Fruit fly (Drosophila melanogaster) whole organism, embryonic: ENCODE results near the gene CG43127.
A peak's percentile ranks its signal among the peaks of the same experiment; 100 is the strongest.

Experiments used
- B-H2 ChIP-seq: fragments of 200-800 bp; sonication (Bioruptor generic); optimal IDR thresholded peaks from 2 replicates; lab custom pipeline; 2018; ENCODE audit warnings: missing biosample characterization, mild to moderate bottlenecking, missing genetic modification characterization
- CG10274 ChIP-seq: fragments of 200-800 bp; sonication (Bioruptor generic); optimal IDR thresholded peaks from 3 replicates; lab custom pipeline; 2017; ENCODE audit warnings: missing biosample characterization, mild to moderate bottlenecking, missing genetic modification characterization
- CG10366 ChIP-seq: fragments of 200-800 bp; sonication (Bioruptor generic); IDR thresholded peaks from 2 replicates; pipeline ENCODE4 v1.3.6; 2022; ENCODE audit warnings: missing biosample characterization, missing genetic modification characterization
- CG13296 ChIP-seq: fragments of 200-800 bp; sonication (Bioruptor generic); optimal IDR thresholded peaks from 3 replicates; lab custom pipeline; 2018; ENCODE audit warnings: missing biosample characterization, mild to moderate bottlenecking, missing genetic modification characterization
- CG14667 ChIP-seq: fragments of 200-800 bp; sonication (Bioruptor generic); IDR thresholded peaks from 2 replicates; pipeline ENCODE4 v1.3.6; 2022; ENCODE audit warnings: missing biosample characterization, missing genetic modification characterization
- CG14710 ChIP-seq: fragments of 200-800 bp; sonication (Bioruptor generic); optimal IDR thresholded peaks from 3 replicates; lab custom pipeline; 2019; ENCODE audit warnings: missing biosample characterization, mild to moderate bottlenecking, missing genetic modification characterization, moderate library complexity
- CG14965 ChIP-seq: fragments of 200-800 bp; sonication (Bioruptor generic); optimal IDR thresholded peaks from 2 replicates; lab custom pipeline; 2016; ENCODE audit warnings: missing biosample characterization, missing genetic modification characterization, borderline replicate concordance
- CG2120 ChIP-seq: fragments of 200-800 bp; sonication (Bioruptor generic); optimal IDR thresholded peaks from 3 replicates; lab custom pipeline; 2016; ENCODE audit warnings: missing biosample characterization, missing genetic modification characterization
- CG2129 ChIP-seq: fragments of 200-800 bp; sonication (Bioruptor generic); IDR thresholded peaks from 2 replicates; pipeline ENCODE4 v1.3.6; 2022; ENCODE audit warnings: missing biosample characterization, missing genetic modification characterization; ENCODE audit not compliant: partially characterized antibody
- CG2199 ChIP-seq: fragments of 200-800 bp; sonication (Bioruptor generic); IDR thresholded peaks from 3 replicates; pipeline ENCODE4 v1.3.6; 2022; ENCODE audit warnings: missing biosample characterization, missing genetic modification characterization
- CG3065 ChIP-seq: fragments of 200-800 bp; sonication (Bioruptor generic); optimal IDR thresholded peaks from 2 replicates; lab custom pipeline; 2016; ENCODE audit warnings: missing biosample characterization, missing genetic modification characterization
- CG3281 ChIP-seq: fragments of 200-800 bp; sonication (Bioruptor generic); optimal IDR thresholded peaks from 3 replicates; lab custom pipeline; 2017; ENCODE audit warnings: missing biosample characterization, mild to moderate bottlenecking, missing genetic modification characterization
- CG3726 ChIP-seq: fragments of 200-800 bp; sonication (Bioruptor generic); IDR thresholded peaks from 3 replicates; pipeline ENCODE4, ENCODE4 v1.3.6; 2022; ENCODE audit warnings: missing biosample characterization, missing genetic modification characterization
- CG3847 ChIP-seq: fragments of 200-800 bp; sonication (Bioruptor generic); IDR thresholded peaks from 2 replicates; pipeline ENCODE4 v1.3.6; 2022; ENCODE audit warnings: missing biosample characterization, missing genetic modification characterization
- CG4424 ChIP-seq: fragments of 200-800 bp; sonication (Bioruptor generic); optimal IDR thresholded peaks from 3 replicates; lab custom pipeline; 2016; ENCODE audit warnings: missing biosample characterization, missing genetic modification characterization
- CG4820 ChIP-seq: fragments of 200-800 bp; sonication (Bioruptor generic); optimal IDR thresholded peaks from 3 replicates; lab custom pipeline; 2016; ENCODE audit warnings: missing biosample characterization, missing genetic modification characterization
- CG6654 ChIP-seq: fragments of 200-800 bp; sonication (Bioruptor generic); optimal IDR thresholded peaks from 2 replicates; lab custom pipeline; 2017; ENCODE audit warnings: missing biosample characterization, mild to moderate bottlenecking, missing genetic modification characterization
- CG6683 ChIP-seq: fragments of 200-800 bp; sonication (Bioruptor generic); optimal IDR thresholded peaks from 2 replicates; lab custom pipeline; 2017; ENCODE audit warnings: missing biosample characterization, mild to moderate bottlenecking, missing genetic modification characterization, missing genetic modification reagents
- CG8388 ChIP-seq: fragments of 200-800 bp; sonication (Bioruptor generic); optimal IDR thresholded peaks from 2 replicates; lab custom pipeline; 2019; ENCODE audit warnings: missing biosample characterization, mild to moderate bottlenecking, missing genetic modification characterization, moderate library complexity
- CG8765 ChIP-seq: fragments of 200-800 bp; sonication (Bioruptor generic); IDR thresholded peaks from 2 replicates; pipeline ENCODE4 v1.3.6; 2022; ENCODE audit warnings: missing biosample characterization, missing genetic modification characterization
- CG9609 ChIP-seq: fragments of 200-800 bp; sonication (Bioruptor generic); optimal IDR thresholded peaks from 3 replicates; lab custom pipeline; 2016; ENCODE audit warnings: missing biosample characterization, missing genetic modification characterization
- Ets65A ChIP-seq: fragments of 200-800 bp; sonication (Bioruptor generic); peaks from one replicate; lab custom pipeline; 2016; ENCODE audit warnings: missing biosample characterization, missing genetic modification characterization
- HHEX ChIP-seq: fragments of 200-800 bp; sonication (Bioruptor generic); optimal IDR thresholded peaks from 3 replicates; lab custom pipeline; 2017; ENCODE audit warnings: missing biosample characterization, mild to moderate bottlenecking, missing genetic modification characterization, missing genetic modification reagents
- Hmx ChIP-seq: fragments of 200-800 bp; sonication (Bioruptor generic); optimal IDR thresholded peaks from 2 replicates; lab custom pipeline; 2016; ENCODE audit warnings: missing biosample characterization, missing genetic modification characterization
- MESR4 ChIP-seq: fragments of 200-800 bp; sonication (Bioruptor generic); optimal IDR thresholded peaks from 2 replicates; lab custom pipeline; 2018; ENCODE audit warnings: missing biosample characterization, mild to moderate bottlenecking, missing genetic modification characterization, moderate library complexity
- Sox100B ChIP-seq: fragments of 200-800 bp; sonication (Bioruptor generic); optimal IDR thresholded peaks from 3 replicates; lab custom pipeline; 2018; ENCODE audit warnings: missing biosample characterization, mild to moderate bottlenecking, missing genetic modification characterization
- bbx ChIP-seq: fragments of 200-800 bp; sonication (Bioruptor generic); IDR thresholded peaks from 2 replicates; pipeline ENCODE4 v1.3.6; 2022; ENCODE audit warnings: missing biosample characterization, missing genetic modification characterization; ENCODE audit not compliant: partially characterized antibody
- bcd ChIP-seq: fragments of 200-800 bp; sonication (Bioruptor generic); optimal IDR thresholded peaks from 2 replicates; lab custom pipeline; 2017; ENCODE audit warnings: missing biosample characterization, mild to moderate bottlenecking, missing genetic modification characterization
- bigmax ChIP-seq: fragments of 200-800 bp; sonication (Bioruptor generic); optimal IDR thresholded peaks from 2 replicates; lab custom pipeline; 2018; ENCODE audit warnings: missing biosample characterization, mild to moderate bottlenecking, missing genetic modification characterization
- bowl ChIP-seq: fragments of 200-800 bp; sonication (Bioruptor generic); IDR thresholded peaks from 2 replicates; pipeline ENCODE4 v1.3.6; 2022; ENCODE audit warnings: missing biosample characterization, missing genetic modification characterization
- chn ChIP-seq: fragments of 200-800 bp; sonication (Bioruptor generic); optimal IDR thresholded peaks from 2 replicates; lab custom pipeline; 2016; ENCODE audit warnings: missing biosample characterization, missing genetic modification characterization
- corto ChIP-seq: fragments of 200-800 bp; sonication (Bioruptor generic); optimal IDR thresholded peaks from 2 replicates; lab custom pipeline; 2016; ENCODE audit warnings: missing biosample characterization, mild to moderate bottlenecking, missing genetic modification characterization, moderate library complexity
- dmrt99B ChIP-seq: fragments of 200-800 bp; sonication (Bioruptor generic); optimal IDR thresholded peaks from 2 replicates; lab custom pipeline; 2018; ENCODE audit warnings: missing biosample characterization, mild to moderate bottlenecking, missing genetic modification characterization, moderate library complexity
- ewg ChIP-seq: fragments of 200-800 bp; sonication (Bioruptor generic); optimal IDR thresholded peaks from 3 replicates; lab custom pipeline; 2017; ENCODE audit warnings: mild to moderate bottlenecking, missing biosample characterization, missing genetic modification reagents, missing genetic modification characterization
- fd96Cb ChIP-seq: fragments of 200-800 bp; sonication (Bioruptor generic); optimal IDR thresholded peaks from 2 replicates; lab custom pipeline; 2018; ENCODE audit warnings: missing biosample characterization, mild to moderate bottlenecking, missing genetic modification characterization, moderate library complexity
- gsb ChIP-seq: fragments of 200-800 bp; sonication (Bioruptor generic); IDR thresholded peaks from 2 replicates; pipeline ENCODE4 v1.3.6; 2022; ENCODE audit warnings: missing biosample characterization, missing genetic modification characterization
- jigr1 ChIP-seq: fragments of 200-800 bp; sonication (Bioruptor generic); IDR thresholded peaks from 3 replicates; pipeline ENCODE4 v1.3.6; 2022; ENCODE audit warnings: missing biosample characterization, missing genetic modification characterization
- kah ChIP-seq: fragments of 200-800 bp; sonication (Bioruptor generic); optimal IDR thresholded peaks from 2 replicates; lab custom pipeline; 2018; ENCODE audit warnings: missing biosample characterization, mild to moderate bottlenecking, missing genetic modification characterization
- luna ChIP-seq: fragments of 200-800 bp; sonication (Bioruptor generic); optimal IDR thresholded peaks from 2 replicates; lab custom pipeline; 2016; ENCODE audit warnings: missing biosample characterization, missing genetic modification characterization
- maf-S ChIP-seq: fragments of 200-800 bp; sonication (Bioruptor generic); optimal IDR thresholded peaks from 2 replicates; lab custom pipeline; 2016; ENCODE audit warnings: missing biosample characterization, missing genetic modification characterization
- mam ChIP-seq: fragments of 200-800 bp; sonication (Bioruptor generic); optimal IDR thresholded peaks from 3 replicates; lab custom pipeline; 2016; ENCODE audit warnings: missing biosample characterization, missing genetic modification characterization
- nmo ChIP-seq: fragments of 200-800 bp; sonication (Bioruptor generic); optimal IDR thresholded peaks from 2 replicates; lab custom pipeline; 2018; ENCODE audit warnings: missing biosample characterization, mild to moderate bottlenecking, missing genetic modification characterization, moderate library complexity
- odd ChIP-seq: fragments of 200-800 bp; sonication (Bioruptor generic); optimal IDR thresholded peaks from 2 replicates; lab custom pipeline; 2017; ENCODE audit warnings: missing biosample characterization, mild to moderate bottlenecking, missing genetic modification characterization
- otp ChIP-seq: fragments of 200-800 bp; sonication (Bioruptor generic); IDR thresholded peaks from 3 replicates; pipeline ENCODE4, ENCODE4 v1.3.6; 2022; ENCODE audit warnings: missing biosample characterization, missing genetic modification characterization
- pnt ChIP-seq: fragments of 200-800 bp; sonication (Bioruptor generic); optimal IDR thresholded peaks from 3 replicates; lab custom pipeline; 2016; ENCODE audit warnings: missing biosample characterization, missing genetic modification characterization
- salm ChIP-seq: fragments of 200-800 bp; sonication (Bioruptor generic); optimal IDR thresholded peaks from 2 replicates; lab custom pipeline; 2018; ENCODE audit warnings: missing biosample characterization, mild to moderate bottlenecking, missing genetic modification characterization
- sc ChIP-seq, 3 experiments: fragments of >200 bp in 2 of 3; fragments of 200-800 bp in 1 of 3; sonication (Bioruptor generic) in 1 of 3; optimal IDR thresholded peaks; 2 replicates in 2 of 3; 3 replicates in 1 of 3; lab custom pipeline; 2017; ENCODE audit warnings: mild to moderate bottlenecking in 1 of 3, missing biosample characterization in 1 of 3, missing genetic modification characterization in 1 of 3, missing genetic modification reagents in 1 of 3
- stwl ChIP-seq: fragments of 200-800 bp; sonication (Bioruptor generic); optimal IDR thresholded peaks from 3 replicates; lab custom pipeline; 2018; ENCODE audit warnings: missing biosample characterization, mild to moderate bottlenecking, missing genetic modification characterization, moderate library complexity
- tx ChIP-seq: fragments of 200-800 bp; sonication (Bioruptor generic); optimal IDR thresholded peaks from 2 replicates; lab custom pipeline; 2016; ENCODE audit warnings: missing biosample characterization, missing genetic modification characterization
- z ChIP-seq: fragments of 200-800 bp; sonication (Bioruptor generic); IDR thresholded peaks from 3 replicates; pipeline ENCODE4 v1.3.6; 2022; ENCODE audit warnings: missing biosample characterization, missing genetic modification characterization

Gene CG43127

dm6 chr3L:10637819-10638218, 12.4 kb upstream of the CG43127 start, which contains the start of gene Cnep1r2 (continued):
- TF ChIP-seq bowl (GFP tag; lab: Robert Waterston, UW) (peak; percentile 65), bbx (GFP tag; lab: Robert Waterston, UW) (0 out of 2 replicates have a peak, but pooled peaks have one; percentile 20), fd96Cb (tag; lab: Kevin White, UChicago) (peak; percentile 96), tx (GFP tag; lab: Kevin White, UChicago) (peak; percentile 70), CG4424 (GFP tag; lab: Kevin White, UChicago) (peak; percentile 92), Hmx (no peak), jigr1 (GFP tag; lab: Robert Waterston, UW) (peak; percentile 87; the same call in 2 of the 3 replicates), maf-S (GFP tag; lab: Kevin White, UChicago) (peak; percentile 49), Sox100B (GFP tag; lab: Kevin White, UChicago) (peak; percentile 94), CG9609 (GFP tag; lab: Kevin White, UChicago) (peak; percentile 61), corto (GFP tag; lab: Kevin White, UChicago) (peak; percentile 56), CG6683 (peak; percentile 89), CG6654 (peak; percentile 79), MESR4 (no peak), CG10274 (GFP tag; lab: Kevin White, UChicago) (peak; percentile 65), bigmax (GFP tag; lab: Kevin White, UChicago) (peak; percentile 48), stwl (tag; lab: Kevin White, UChicago) (peak; percentile 93), pnt (peak; percentile 82), B-H2 (GFP tag; lab: Kevin White, UChicago) (peak; percentile 97), CG3847 (peak; percentile 98), odd (peak; percentile 92), Ets65A (GFP tag; lab: Kevin White, UChicago) (peak; percentile 98), ewg (GFP tag; lab: Kevin White, UChicago) (peak; percentile 90), CG14965 (GFP tag; lab: Kevin White, UChicago) (no peak), CG3281 (GFP tag; lab: Kevin White, UChicago) (peak; percentile 93), chn (peak; percentile 70), bcd (GFP tag; lab: Kevin White, UChicago) (peak; percentile 96), otp (GFP tag; lab: Robert Waterston, UW) (peak; percentile 88), CG8388 (GFP tag; lab: Kevin White, UChicago) (peak; percentile 96), sc (optimal IDR thresholded peaks at IDR 0.05; lab: Kevin White, UChicago) (no peak), sc (GFP tag; optimal IDR thresholded peaks at IDR 0.05; lab: Kevin White, UChicago) (peak; percentile 94), kah (peak; percentile 84), salm (tag; lab: Kevin White, UChicago) (peak; percentile 95), CG3065 (peak; percentile 88), CG2199 (peak; percentile 90), nmo (GFP tag; lab: Kevin White, UChicago) (peak; percentile 99), CG13296 (GFP tag; lab: Kevin White, UChicago) (peak; percentile 93), CG4820 (GFP tag; lab: Kevin White, UChicago) (peak; percentile 88), CG3726 (peak; percentile 88; the same call in 2 of the 3 replicates), dmrt99B (tag; lab: Kevin White, UChicago) (peak; percentile 96), luna (no peak), z (no peak), CG14667 (GFP tag; lab: Robert Waterston, UW) (peak; percentile 95), CG8765 (GFP tag; lab: Robert Waterston, UW) (peak; percentile 89), gsb (GFP tag; lab: Robert Waterston, UW) (peak; percentile 87), CG14710 (tag; lab: Kevin White, UChicago) (peak; percentile 96), HHEX (peak; percentile 93), CG10366 (GFP tag; lab: Robert Waterston, UW) (peak; percentile 93), mam (GFP tag; lab: Kevin White, UChicago) (peak; percentile 82), CG2120 (peak; percentile 90), CG2129 (GFP tag; lab: Robert Waterston, UW) (no peak)
